Worm (Caenorhabditis elegans): ENCODE data around the gene ssp-10.

DNA sequence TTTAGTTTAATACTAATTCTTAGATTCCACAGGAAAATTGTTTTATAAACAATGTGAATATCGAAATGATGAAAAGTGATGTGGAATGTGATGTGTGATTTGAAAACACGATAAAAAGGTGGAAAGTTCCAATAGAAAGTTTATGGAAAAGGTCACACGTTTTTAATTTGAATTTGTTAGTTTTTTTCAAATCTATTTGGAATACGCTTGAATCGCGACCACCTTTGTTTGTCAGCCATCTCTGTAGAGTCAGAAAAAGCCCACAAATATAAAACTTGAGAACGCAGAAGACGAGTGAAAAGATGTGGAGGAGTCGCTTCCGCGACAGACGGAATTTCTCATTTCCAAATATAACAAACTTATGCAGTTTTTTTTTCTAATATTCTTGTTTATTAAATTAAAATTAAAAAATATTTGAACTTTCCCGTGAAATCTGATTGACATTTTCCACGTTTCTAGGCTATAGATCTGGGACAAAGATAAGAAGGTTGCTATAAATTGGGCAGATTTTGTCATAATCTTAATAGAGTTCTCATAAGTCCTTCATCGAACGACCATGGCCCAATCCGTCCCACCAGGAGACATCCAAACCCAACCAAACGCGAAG lies 9.7 kb downstream of the ssp-10 start, which contains the start of the genes kin-24 and msp-56:
- no peak for TF ChIP-seq ztf-4 (tag; optimal IDR thresholded peaks at IDR 0.05)
- TF ChIP-seq lin-15B (tag; optimal IDR thresholded peaks at IDR 0.05) = no peak
